Worm (Caenorhabditis elegans): ENCODE data around the gene ZK105.14.

The ZK105.14 gene

ce11 chrV:7747132-7747531 is 25.3 kb upstream of the ZK105.14 start:
- TF ChIP-seq lin-39 (tag; optimal IDR thresholded peaks at IDR 0.05) (no peak), elt-3 (tag; optimal IDR thresholded peaks at IDR 0.05) (no peak), ceh-28 (tag; optimal IDR thresholded peaks at IDR 0.05) (no peak), snpc-4 (tag; optimal IDR thresholded peaks at IDR 0.05) (no peak)

ce11 chrV:7745903-7746302 is 24.1 kb upstream of the ZK105.14 start:
- TF ChIP-seq unc-62 (GFP tag; optimal IDR thresholded peaks at IDR 0.05): peak; percentile 63
- TF ChIP-seq nhr-77 (tag; optimal IDR thresholded peaks at IDR 0.05): no peak

- TF ChIP-seq fkh-2 (tag; optimal IDR thresholded peaks at IDR 0.05) (no peak), ceh-9 (tag; optimal IDR thresholded peaks at IDR 0.05) (no peak)
Observed at ce11 chrV:7745386-7745785, 23.5 kb upstream of the ZK105.14 start.

ce11 chrV:7744068-7744467 is 22.2 kb upstream of the ZK105.14 start:
- peak; percentile 98 for TF ChIP-seq elt-2 (tag; optimal IDR thresholded peaks at IDR 0.05)
- TF ChIP-seq unc-62 (GFP tag; optimal IDR thresholded peaks at IDR 0.05): no peak

- TF ChIP-seq mdl-1 (tag; optimal IDR thresholded peaks at IDR 0.05) (no peak), lin-15B (tag; optimal IDR thresholded peaks at IDR 0.05) (no peak), elt-3 (tag; optimal IDR thresholded peaks at IDR 0.05) (no peak), ceh-9 (tag; optimal IDR thresholded peaks at IDR 0.05) (no peak), nhr-76 (tag; optimal IDR thresholded peaks at IDR 0.05) (no peak), nhr-28 (tag; optimal IDR thresholded peaks at IDR 0.05) (no peak), ceh-28 (tag; optimal IDR thresholded peaks at IDR 0.05) (no peak), R02D3.7 (tag; optimal IDR thresholded peaks at IDR 0.05) (no peak), ztf-11 (tag; optimal IDR thresholded peaks at IDR 0.05) (no peak), hmg-11 (tag; optimal IDR thresholded peaks at IDR 0.05) (no peak), jun-1 (tag; optimal IDR thresholded peaks at IDR 0.05) (no peak), aly-2 (tag; optimal IDR thresholded peaks at IDR 0.05) (no peak), pha-4 (tag; optimal IDR thresholded peaks at IDR 0.05) (no peak), fkh-2 (tag; optimal IDR thresholded peaks at IDR 0.05) (no peak), skn-1 (tag; optimal IDR thresholded peaks at IDR 0.05) (no peak), egl-5 (tag; optimal IDR thresholded peaks at IDR 0.05) (no peak)
Observed at ce11 chrV:7742485-7742959, 20.7 kb upstream of the ZK105.14 start, which contains the start of gene fbxl-5. Gene fbxl-5 (plus strand): TSS chrV:7742909.

- TF ChIP-seq nhr-237 (tag; optimal IDR thresholded peaks at IDR 0.05): no peak
- no peak for TF ChIP-seq unc-62 (GFP tag; optimal IDR thresholded peaks at IDR 0.05)
- TF ChIP-seq daf-12 (tag; optimal IDR thresholded peaks at IDR 0.05): no peak
- no peak for TF ChIP-seq hmg-11 (tag; optimal IDR thresholded peaks at IDR 0.05)
- no peak for TF ChIP-seq egl-27 (tag; optimal IDR thresholded peaks at IDR 0.05)
- no peak for TF ChIP-seq tbx-2 (tag; optimal IDR thresholded peaks at IDR 0.05)
- no peak for TF ChIP-seq jun-1 (tag; optimal IDR thresholded peaks at IDR 0.05)
- no peak for TF ChIP-seq pqm-1 (tag; optimal IDR thresholded peaks at IDR 0.05)
- TF ChIP-seq lin-15B (tag; optimal IDR thresholded peaks at IDR 0.05): no peak
- TF ChIP-seq unc-39 (tag; optimal IDR thresholded peaks at IDR 0.05): no peak
- TF ChIP-seq egl-5 (tag; optimal IDR thresholded peaks at IDR 0.05): no peak
- TF ChIP-seq ztf-11 (tag; optimal IDR thresholded peaks at IDR 0.05): no peak
- no peak for TF ChIP-seq nhr-12 (tag; optimal IDR thresholded peaks at IDR 0.05)
- TF ChIP-seq nhr-43 (tag; optimal IDR thresholded peaks at IDR 0.05; ENCODE audit: poor library complexity, severe bottlenecking): no peak
- TF ChIP-seq zag-1 (tag; optimal IDR thresholded peaks at IDR 0.05): no peak
Observed at ce11 chrV:7741918-7742317, 20.1 kb upstream of the ZK105.14 start.

ce11 chrV:7739949-7740348 is 18.1 kb upstream of the ZK105.14 start:
- TF ChIP-seq lsy-12 (tag; optimal IDR thresholded peaks at IDR 0.05) (no peak), nhr-67 (tag; optimal IDR thresholded peaks at IDR 0.05) (no peak), R02D3.7 (tag; optimal IDR thresholded peaks at IDR 0.05) (no peak), ama-1 (optimal IDR thresholded peaks at IDR 0.05) (no peak), hmg-11 (tag; optimal IDR thresholded peaks at IDR 0.05) (no peak)
